Worm (Caenorhabditis elegans): Measurements from ENCODE around the gene exc-14.

- TF ChIP-seq nhr-11 (tag; optimal IDR thresholded peaks at IDR 0.05) (no peak), unc-55 (GFP tag; optimal IDR thresholded peaks at IDR 0.05) (no peak), alr-1 (tag; optimal IDR thresholded peaks at IDR 0.05) (no peak), ztf-11 (tag; optimal IDR thresholded peaks at IDR 0.05) (no peak), snpc-4 (tag; optimal IDR thresholded peaks at IDR 0.05) (no peak), elt-3 (tag; optimal IDR thresholded peaks at IDR 0.05) (no peak), ztf-1 (GFP tag; conservative IDR thresholded peaks at IDR 0.05) (no peak), aly-2 (tag; optimal IDR thresholded peaks at IDR 0.05) (no peak), fos-1 (tag; optimal IDR thresholded peaks at IDR 0.05) (no peak)
Measured at ce11 chrV:5069440-5069839, 23.4 kb upstream of the exc-14 start, which contains the start of gene Y58A7A.1.

Data from whole organism, L2 larva.